Worm (Caenorhabditis elegans) whole organism, mixed stage, embryonic: Measurements from ENCODE around the gene Y69H2.17.

Source experiments
- M03D4.4 ChIP-seq: sonication (generic microtip); optimal IDR thresholded peaks from 2 replicates; lab custom pipeline; 2017; ENCODE audit warnings: mild to moderate bottlenecking, missing genetic modification characterization, missing compliant biosample characterization
- bed-3 ChIP-seq: fragments of 200-800 bp; sonication (Bioruptor generic); optimal IDR thresholded peaks from 3 replicates; lab custom pipeline; 2018; ENCODE audit warnings: mild to moderate bottlenecking, missing genetic modification characterization, moderate library complexity, missing compliant biosample characterization
- blmp-1 ChIP-seq: fragments of 150-350 bp; optimal IDR thresholded peaks from 2 replicates; lab custom pipeline; 2014; ENCODE audit warnings: missing biosample characterization, missing genetic modification characterization
- ceh-39 ChIP-seq: fragments of 150-350 bp; optimal IDR thresholded peaks from 2 replicates; lab custom pipeline; 2014; ENCODE audit warnings: missing biosample characterization, missing genetic modification characterization
- ceh-43 ChIP-seq: fragments of 200-800 bp; sonication (Bioruptor generic); optimal IDR thresholded peaks from 2 replicates; lab custom pipeline; 2018; ENCODE audit warnings: mild to moderate bottlenecking, missing genetic modification characterization, moderate library complexity, missing compliant biosample characterization
- ceh-83 ChIP-seq: fragments of 200-800 bp; sonication (Bioruptor generic); optimal IDR thresholded peaks from 2 replicates; lab custom pipeline; 2018; ENCODE audit warnings: mild to moderate bottlenecking, missing genetic modification characterization, missing compliant biosample characterization
- ces-1 ChIP-seq: fragments of 150-350 bp; optimal IDR thresholded peaks from 2 replicates; lab custom pipeline; 2014; ENCODE audit warnings: missing biosample characterization, missing genetic modification reagents, missing genetic modification characterization
- cnd-1 ChIP-seq: fragments of 200-800 bp; sonication (Bioruptor generic); optimal IDR thresholded peaks from 2 replicates; lab custom pipeline; 2018; ENCODE audit warnings: mild to moderate bottlenecking, missing genetic modification characterization, missing compliant biosample characterization
- drap-1 ChIP-seq: fragments of 200-800 bp; sonication (Bioruptor generic); optimal IDR thresholded peaks from 3 replicates; lab custom pipeline; 2018; ENCODE audit warnings: mild to moderate bottlenecking, missing genetic modification characterization, missing compliant biosample characterization
- elt-1 ChIP-seq: sonication (generic microtip); optimal IDR thresholded peaks from 2 replicates; lab custom pipeline; 2017; ENCODE audit warnings: missing genetic modification characterization, mild to moderate bottlenecking, missing compliant biosample characterization, antibody characterized with exemption, moderate library complexity, borderline replicate concordance; ENCODE audit not compliant: insufficient read depth
- elt-3 ChIP-seq: fragments of 150-350 bp; optimal IDR thresholded peaks from 2 replicates; lab custom pipeline; 2014; ENCODE audit warnings: missing biosample characterization, missing genetic modification characterization
- flh-1 ChIP-seq: fragments of 200-800 bp; sonication (Bioruptor generic); optimal IDR thresholded peaks from 2 replicates; lab custom pipeline; 2018; ENCODE audit warnings: mild to moderate bottlenecking, missing genetic modification characterization, moderate library complexity, missing compliant biosample characterization
- ham-2 ChIP-seq: fragments of 200-800 bp; sonication (Bioruptor generic); optimal IDR thresholded peaks from 2 replicates; lab custom pipeline; 2018; ENCODE audit warnings: mild to moderate bottlenecking, missing genetic modification characterization, missing compliant biosample characterization
- hlh-1 ChIP-seq: fragments of 150-350 bp; optimal IDR thresholded peaks from 2 replicates; lab custom pipeline; 2014; ENCODE audit warnings: missing biosample characterization, missing genetic modification reagents, missing genetic modification characterization
- lin-13 ChIP-seq: fragments of 150-350 bp; optimal IDR thresholded peaks from 2 replicates; lab custom pipeline; 2014; ENCODE audit warnings: missing biosample characterization, missing genetic modification characterization
- lin-32 ChIP-seq: fragments of 200-800 bp; sonication (Bioruptor generic); optimal IDR thresholded peaks from 2 replicates; lab custom pipeline; 2018; ENCODE audit warnings: mild to moderate bottlenecking, missing genetic modification characterization, missing compliant biosample characterization
- lsy-2 ChIP-seq: fragments of 150-350 bp; optimal IDR thresholded peaks from 2 replicates; lab custom pipeline; 2014; ENCODE audit warnings: missing biosample characterization, missing genetic modification characterization
- mab-5 ChIP-seq: fragments of 150-350 bp; optimal IDR thresholded peaks from 2 replicates; lab custom pipeline; 2014; ENCODE audit warnings: missing biosample characterization, missing genetic modification characterization
- mep-1 ChIP-seq: fragments of 150-350 bp; optimal IDR thresholded peaks from 2 replicates; lab custom pipeline; 2017; ENCODE audit warnings: missing biosample characterization, missing genetic modification reagents, missing genetic modification characterization, inconsistent platforms
- mls-2 ChIP-seq: sonication (generic microtip); optimal IDR thresholded peaks from 2 replicates; lab custom pipeline; 2016; ENCODE audit warnings: mild to moderate bottlenecking, missing genetic modification characterization, moderate library complexity, missing compliant biosample characterization
- nhr-12 ChIP-seq: fragments of 150-350 bp; optimal IDR thresholded peaks from 2 replicates; lab custom pipeline; 2014; ENCODE audit warnings: missing biosample characterization, missing genetic modification characterization
- nhr-2 ChIP-seq: fragments of 150-350 bp; optimal IDR thresholded peaks from 2 replicates; lab custom pipeline; 2014; ENCODE audit warnings: missing biosample characterization, missing genetic modification characterization
- nhr-237 ChIP-seq: fragments of 150-350 bp; optimal IDR thresholded peaks from 2 replicates; lab custom pipeline; 2014; ENCODE audit warnings: missing biosample characterization, missing genetic modification characterization
- nhr-28 ChIP-seq: fragments of 150-350 bp; optimal IDR thresholded peaks from 2 replicates; lab custom pipeline; 2014; ENCODE audit warnings: missing biosample characterization, missing genetic modification characterization
- nhr-76 ChIP-seq: sonication (generic microtip); optimal IDR thresholded peaks from 2 replicates; lab custom pipeline; 2017; ENCODE audit warnings: missing biosample characterization, missing genetic modification characterization
- pha-4 ChIP-seq: fragments of 150-350 bp; optimal IDR thresholded peaks from 2 replicates; lab custom pipeline; 2018; ENCODE audit warnings: missing biosample characterization, missing genetic modification reagents, missing genetic modification characterization
- sem-2 ChIP-seq: fragments of 200-800 bp; sonication (Bioruptor generic); optimal IDR thresholded peaks from 2 replicates; lab custom pipeline; 2018; ENCODE audit warnings: mild to moderate bottlenecking, missing genetic modification characterization, missing compliant biosample characterization
- snpc-4 ChIP-seq: fragments of 150-350 bp; optimal IDR thresholded peaks from 2 replicates; lab custom pipeline; 2014; ENCODE audit warnings: missing biosample characterization, missing genetic modification characterization
- sptf-1 ChIP-seq: sonication (generic microtip); optimal IDR thresholded peaks from 2 replicates; lab custom pipeline; 2017; ENCODE audit warnings: mild to moderate bottlenecking, missing genetic modification characterization, moderate library complexity, missing compliant biosample characterization
- tbx-8 ChIP-seq: fragments of 200-800 bp; sonication (Bioruptor generic); optimal IDR thresholded peaks from 2 replicates; lab custom pipeline; 2018; ENCODE audit warnings: mild to moderate bottlenecking, missing genetic modification characterization, moderate library complexity, missing compliant biosample characterization
- unc-120 ChIP-seq: sonication (generic microtip); optimal IDR thresholded peaks from 2 replicates; lab custom pipeline; 2017; ENCODE audit warnings: missing genetic modification characterization, missing compliant biosample characterization; ENCODE audit not compliant: poor library complexity, severe bottlenecking
- unc-39 ChIP-seq: fragments of 150-350 bp; optimal IDR thresholded peaks from 2 replicates; lab custom pipeline; 2014; ENCODE audit warnings: missing biosample characterization, missing genetic modification characterization
- unc-62 ChIP-seq: fragments of 150-350 bp; optimal IDR thresholded peaks from 2 replicates; lab custom pipeline; 2014; ENCODE audit warnings: missing biosample characterization, missing genetic modification reagents, missing genetic modification characterization
- zip-8 ChIP-seq: fragments of 150-350 bp; optimal IDR thresholded peaks from 2 replicates; lab custom pipeline; 2014; ENCODE audit warnings: missing biosample characterization, missing genetic modification characterization
- ztf-11 ChIP-seq: fragments of 150-350 bp; optimal IDR thresholded peaks from 2 replicates; lab custom pipeline; 2014; ENCODE audit warnings: missing biosample characterization, missing genetic modification characterization

The Y69H2.17 gene

ce11 chrV:18712118-18712517 lies 27.4 kb downstream of the Y69H2.17 start:
- TF ChIP-seq cnd-1 (tag; lab: Kevin White, UChicago) (peak; percentile 36), ceh-83 (GFP tag; lab: Kevin White, UChicago) (peak; percentile 34), zip-8 (no peak), unc-62 (no peak), unc-39 (tag; lab: Kevin White, UChicago) (peak; percentile 46), ztf-11 (tag; lab: Kevin White, UChicago) (no peak), elt-1 (no peak), ces-1 (GFP tag; lab: Kevin White, UChicago) (no peak), sem-2 (GFP tag; lab: Kevin White, UChicago) (no peak), drap-1 (no peak), lin-13 (tag; lab: Kevin White, UChicago) (no peak)

- TF ChIP-seq mls-2 (tag; lab: Kevin White, UChicago) (no peak), flh-1 (GFP tag; lab: Kevin White, UChicago) (no peak), ceh-83 (GFP tag; lab: Kevin White, UChicago) (no peak), sem-2 (GFP tag; lab: Kevin White, UChicago) (no peak), unc-62 (no peak), nhr-28 (tag; lab: Kevin White, UChicago) (no peak), tbx-8 (GFP tag; lab: Kevin White, UChicago) (no peak), elt-1 (no peak), mab-5 (no peak), ceh-43 (no peak), snpc-4 (tag; lab: Kevin White, UChicago) (no peak), elt-3 (no peak), nhr-12 (tag; lab: Kevin White, UChicago) (no peak), bed-3 (GFP tag; lab: Kevin White, UChicago) (no peak), ces-1 (GFP tag; lab: Kevin White, UChicago) (no peak), ham-2 (no peak)
- TF ChIP-seq, all 35 proteins: peak for 0
Observed at ce11 chrV:18719412-18719811, 34.7 kb downstream of the Y69H2.17 start.

- TF ChIP-seq ceh-83 (GFP tag; lab: Kevin White, UChicago): no peak
- no peak for TF ChIP-seq lsy-2 (tag; lab: Kevin White, UChicago)
- no peak for TF ChIP-seq sem-2 (GFP tag; lab: Kevin White, UChicago)
- TF ChIP-seq mls-2 (tag; lab: Kevin White, UChicago): peak; percentile 40
- TF ChIP-seq lin-13 (tag; lab: Kevin White, UChicago): no peak
- TF ChIP-seq ceh-43: no peak
- TF ChIP-seq drap-1: no peak
- TF ChIP-seq nhr-2 (tag; lab: Kevin White, UChicago): no peak
- no peak for TF ChIP-seq zip-8
- no peak for TF ChIP-seq nhr-28 (tag; lab: Kevin White, UChicago)
- TF ChIP-seq bed-3 (GFP tag; lab: Kevin White, UChicago): no peak
- TF ChIP-seq cnd-1 (tag; lab: Kevin White, UChicago): peak; percentile 63
- TF ChIP-seq snpc-4 (tag; lab: Kevin White, UChicago): no peak
- no peak for TF ChIP-seq nhr-237 (tag; lab: Kevin White, UChicago)
- no peak for TF ChIP-seq mab-5
- no peak for TF ChIP-seq pha-4 (tag; lab: Kevin White, UChicago)
- no peak for TF ChIP-seq nhr-12 (tag; lab: Kevin White, UChicago)
- TF ChIP-seq nhr-76: no peak
- no peak for TF ChIP-seq elt-1
- peak; percentile 78 for TF ChIP-seq tbx-8 (GFP tag; lab: Kevin White, UChicago)
- no peak for TF ChIP-seq mep-1
- TF ChIP-seq flh-1 (GFP tag; lab: Kevin White, UChicago): no peak
- no peak for TF ChIP-seq elt-3
- TF ChIP-seq unc-120 (tag; lab: Kevin White, UChicago): no peak
- TF ChIP-seq hlh-1 (tag; lab: Kevin White, UChicago): peak; percentile 4
- TF ChIP-seq sptf-1 (tag; lab: Kevin White, UChicago): no peak
- TF ChIP-seq ztf-11 (tag; lab: Kevin White, UChicago): no peak
- no peak for TF ChIP-seq blmp-1 (tag; lab: Kevin White, UChicago)
- no peak for TF ChIP-seq lin-32
- TF ChIP-seq unc-62: no peak
- TF ChIP-seq M03D4.4 (tag; lab: Kevin White, UChicago): peak; percentile 28
- TF ChIP-seq ham-2: no peak
- TF ChIP-seq unc-39 (tag; lab: Kevin White, UChicago): peak; percentile 48
- TF ChIP-seq ces-1 (GFP tag; lab: Kevin White, UChicago): no peak
- no peak for TF ChIP-seq ceh-39 (tag; lab: Kevin White, UChicago)
Observed at ce11 chrV:18719956-18720489, 35.3 kb downstream of the Y69H2.17 start, which contains the start of gene Y17D7C.2. TSS of gene Y17D7C.2 (minus strand) at chrV:18719987.
